Worm (Caenorhabditis elegans) whole organism, late embryonic: ENCODE measurements around the gene bli-6.
"Not testable (repeated sequence)": the region's sequence is repeated elsewhere in the genome, so short reads cannot be mapped to it uniquely, and the experiment has no call there.

Experiments used
- F13H6.1 ChIP-seq: sonication (generic microtip); optimal IDR thresholded peaks from 2 replicates; lab custom pipeline; 2016; ENCODE audit warnings: missing genetic modification characterization, missing compliant biosample characterization
- K02D7.2 ChIP-seq: sonication (generic microtip); optimal IDR thresholded peaks from 2 replicates; lab custom pipeline; 2017; ENCODE audit warnings: mild to moderate bottlenecking, missing genetic modification characterization, missing compliant biosample characterization
- Y22D7AL.16 ChIP-seq: sonication (generic microtip); optimal IDR thresholded peaks from 2 replicates; lab custom pipeline; 2016; ENCODE audit warnings: missing genetic modification characterization, missing compliant biosample characterization
- ahr-1 ChIP-seq: sonication (generic microtip); optimal IDR thresholded peaks from 2 replicates; lab custom pipeline; 2016; ENCODE audit warnings: missing genetic modification characterization, missing compliant biosample characterization
- ceh-22 ChIP-seq: sonication (generic microtip); optimal IDR thresholded peaks from 2 replicates; lab custom pipeline; 2017; ENCODE audit warnings: missing biosample characterization, missing genetic modification characterization
- ceh-31 ChIP-seq: sonication (generic microtip); optimal IDR thresholded peaks from 2 replicates; lab custom pipeline; 2016; ENCODE audit warnings: missing genetic modification characterization, missing compliant biosample characterization
- ceh-34 ChIP-seq: sonication (generic microtip); optimal IDR thresholded peaks from 2 replicates; lab custom pipeline; 2016; ENCODE audit warnings: mild to moderate bottlenecking, missing genetic modification characterization, missing compliant biosample characterization
- ceh-45 ChIP-seq: fragments of 200-800 bp; sonication (Bioruptor generic); IDR thresholded peaks from 2 replicates; pipeline ENCODE4 v1.3.6; 2022; ENCODE audit warnings: missing genetic modification reagents, missing genetic modification characterization, missing compliant biosample characterization
- ceh-48 ChIP-seq: sonication (generic microtip); optimal IDR thresholded peaks from 2 replicates; lab custom pipeline; 2016; ENCODE audit warnings: missing genetic modification characterization, inconsistent platforms, missing compliant biosample characterization
- ceh-9 ChIP-seq: sonication (generic microtip); optimal IDR thresholded peaks from 2 replicates; lab custom pipeline; 2016; ENCODE audit warnings: mild to moderate bottlenecking, missing genetic modification characterization, inconsistent platforms, missing compliant biosample characterization
- dmd-4 ChIP-seq: sonication (generic microtip); optimal IDR thresholded peaks from 2 replicates; lab custom pipeline; 2016; ENCODE audit warnings: borderline replicate concordance, missing genetic modification characterization, missing compliant biosample characterization
- dve-1 ChIP-seq: sonication (generic microtip); optimal IDR thresholded peaks from 2 replicates; lab custom pipeline; 2017; ENCODE audit warnings: antibody characterized with exemption, mild to moderate bottlenecking, missing genetic modification characterization, missing compliant biosample characterization
- elt-2 ChIP-seq: sonication (generic microtip); optimal IDR thresholded peaks from 2 replicates; lab custom pipeline; 2016; ENCODE audit warnings: missing genetic modification reagents, missing genetic modification characterization, missing compliant biosample characterization
- ets-4 ChIP-seq: sonication (generic microtip); optimal IDR thresholded peaks from 2 replicates; lab custom pipeline; 2016; ENCODE audit warnings: missing genetic modification characterization, missing compliant biosample characterization
- eyg-1 ChIP-seq: sonication (generic microtip); optimal IDR thresholded peaks from 2 replicates; lab custom pipeline; 2016; ENCODE audit warnings: missing genotype, missing genetic modification characterization, missing compliant biosample characterization
- fax-1 ChIP-seq: sonication (generic microtip); optimal IDR thresholded peaks from 2 replicates; lab custom pipeline; 2016; ENCODE audit warnings: missing genotype, missing genetic modification characterization, missing compliant biosample characterization
- fkh-10 ChIP-seq: fragments of 150-350 bp; optimal IDR thresholded peaks from 2 replicates; lab custom pipeline; 2014; ENCODE audit warnings: missing biosample characterization, missing genetic modification reagents, missing genetic modification characterization
- hlh-13 ChIP-seq: fragments of 200-800 bp; sonication (Bioruptor generic); optimal IDR thresholded peaks from 2 replicates; lab custom pipeline; 2018; ENCODE audit warnings: mild to moderate bottlenecking, missing genetic modification characterization, missing compliant biosample characterization
- lim-6 ChIP-seq: sonication (generic microtip); optimal IDR thresholded peaks from 2 replicates; lab custom pipeline; 2016; ENCODE audit warnings: missing genetic modification characterization, missing compliant biosample characterization
- madf-2 ChIP-seq: sonication (generic microtip); optimal IDR thresholded peaks from 2 replicates; lab custom pipeline; 2017; ENCODE audit warnings: missing genetic modification characterization, missing compliant biosample characterization
- mec-3 ChIP-seq: sonication (generic microtip); optimal IDR thresholded peaks from 2 replicates; lab custom pipeline; 2016; ENCODE audit warnings: borderline replicate concordance, missing genetic modification characterization, missing compliant biosample characterization
- nhr-232 ChIP-seq: sonication (generic microtip); optimal IDR thresholded peaks from 2 replicates; lab custom pipeline; 2016; ENCODE audit warnings: missing genetic modification characterization, missing compliant biosample characterization
- npax-4 ChIP-seq: sonication (generic microtip); optimal IDR thresholded peaks from 2 replicates; lab custom pipeline; 2016; ENCODE audit warnings: missing genetic modification characterization, missing compliant biosample characterization
- odd-2 ChIP-seq: sonication (generic microtip); optimal IDR thresholded peaks from 2 replicates; lab custom pipeline; 2017; ENCODE audit warnings: antibody characterized with exemption, mild to moderate bottlenecking, missing genetic modification characterization, missing compliant biosample characterization
- pat-9 ChIP-seq: fragments of 200-800 bp; sonication (Bioruptor generic); optimal IDR thresholded peaks from 2 replicates; lab custom pipeline; 2018; ENCODE audit warnings: mild to moderate bottlenecking, missing genetic modification characterization, moderate library complexity, missing compliant biosample characterization
- pha-2 ChIP-seq: sonication (generic microtip); optimal IDR thresholded peaks from 2 replicates; lab custom pipeline; 2017; ENCODE audit warnings: mild to moderate bottlenecking, missing genetic modification characterization, missing compliant biosample characterization
- ref-2 ChIP-seq: sonication (generic microtip); optimal IDR thresholded peaks from 2 replicates; lab custom pipeline; 2016; ENCODE audit warnings: missing genetic modification characterization, missing compliant biosample characterization
- unc-3 ChIP-seq, 2 experiments: fragments of 200-800 bp in 1 of 2; sonication (Bioruptor generic) in 1 of 2; sonication (generic microtip) in 1 of 2; conservative IDR thresholded peaks in 1 of 2; optimal IDR thresholded peaks in 1 of 2; 2 replicates each; pipeline versions ENCODE4 v1.3.6 to Lab custom; 2016 to 2022; ENCODE audit warnings: missing compliant biosample characterization in 2 of 2, missing genetic modification characterization in 2 of 2, missing genetic modification reagents in 1 of 2
- unc-42 ChIP-seq: sonication (generic microtip); optimal IDR thresholded peaks from 2 replicates; lab custom pipeline; 2016; ENCODE audit warnings: missing genotype, missing genetic modification characterization, missing compliant biosample characterization
- unc-86 ChIP-seq: sonication (generic microtip); optimal IDR thresholded peaks from 2 replicates; lab custom pipeline; 2016; ENCODE audit warnings: missing genetic modification characterization, missing compliant biosample characterization
- ztf-16 ChIP-seq: sonication (generic microtip); optimal IDR thresholded peaks from 2 replicates; lab custom pipeline; 2017; ENCODE audit warnings: missing genetic modification characterization, missing compliant biosample characterization

The bli-6 gene

ce11 chrIV:6337353-6337752, 39.5 kb upstream of the bli-6 start, which contains the start of gene ipla-6:
ipla-6 (plus strand) TSS chrIV:6337653.
- TF ChIP-seq elt-2 (tag; lab: Kevin White, UChicago): no peak
- TF ChIP-seq unc-86 (tag; lab: Kevin White, UChicago): no peak
- no peak for TF ChIP-seq pat-9 (tag; lab: Kevin White, UChicago)

ce11 chrIV:6342431-6342830, 34.4 kb upstream of the bli-6 start, which contains the start of gene Y73B6BL.288:
Y73B6BL.288 (minus strand) TSS chrIV:6342531.
- TF ChIP-seq unc-42 (tag; lab: Kevin White, UChicago): no peak
- TF ChIP-seq odd-2 (tag; lab: Kevin White, UChicago): no peak

ce11 chrIV:6342876-6343275, 34.0 kb upstream of the bli-6 start, which contains the start of gene Y73B6BL.14:
Y73B6BL.14 (minus strand) TSS chrIV:6342976.
- TF ChIP-seq ahr-1 (tag; lab: Kevin White, UChicago) (no peak), F13H6.1 (tag; lab: Kevin White, UChicago) (no peak), ceh-45 (GFP tag; lab: Robert Waterston, UW) (no peak), dmd-4 (tag; lab: Kevin White, UChicago) (no peak), ceh-48 (tag; lab: Kevin White, UChicago) (no peak), ceh-34 (tag; lab: Kevin White, UChicago) (no peak), unc-3 (GFP tag; conservative IDR thresholded peaks at IDR 0.05; lab: Robert Waterston, UW) (no peak), unc-3 (tag; optimal IDR thresholded peaks at IDR 0.05; lab: Kevin White, UChicago) (no peak), madf-2 (tag; lab: Kevin White, UChicago) (no peak), ceh-9 (tag; lab: Kevin White, UChicago) (no peak), Y22D7AL.16 (tag; lab: Kevin White, UChicago) (no peak)

ce11 chrIV:6347213-6347612, 29.7 kb upstream of the bli-6 start, which contains the start of gene Y73B6BL.289:
Y73B6BL.289 (plus strand) TSS chrIV:6347513.
- not testable (repeated sequence) for TF ChIP-seq npax-4, ref-2, fax-1 (tag; lab: Kevin White, UChicago)

ce11 chrIV:6361668-6362067, 15.2 kb upstream of the bli-6 start, which contains the start of gene Y73B6BL.47:
Y73B6BL.47 (plus strand) TSS chrIV:6361968.
- TF ChIP-seq unc-42 (tag; lab: Kevin White, UChicago): peak; percentile 13
- no peak for TF ChIP-seq ets-4 (tag; lab: Kevin White, UChicago)

ce11 chrIV:6363604-6364003, 13.3 kb upstream of the bli-6 start:
- peak; percentile 90 for TF ChIP-seq unc-42 (tag; lab: Kevin White, UChicago)
- no peak for TF ChIP-seq hlh-13

- no peak for TF ChIP-seq ceh-22
- no peak for TF ChIP-seq eyg-1
- no peak for TF ChIP-seq F13H6.1 (tag; lab: Kevin White, UChicago)
- no peak for TF ChIP-seq nhr-232 (tag; lab: Kevin White, UChicago)
- no peak for TF ChIP-seq ceh-48 (tag; lab: Kevin White, UChicago)
- TF ChIP-seq mec-3 (tag; lab: Kevin White, UChicago): no peak
- TF ChIP-seq pha-2 (tag; lab: Kevin White, UChicago): no peak
- TF ChIP-seq ets-4 (tag; lab: Kevin White, UChicago): no peak
- no peak for TF ChIP-seq ztf-16 (tag; lab: Kevin White, UChicago)
- no peak for TF ChIP-seq ceh-31 (tag; lab: Kevin White, UChicago)
- TF ChIP-seq pat-9 (tag; lab: Kevin White, UChicago): no peak
- TF ChIP-seq unc-42 (tag; lab: Kevin White, UChicago): no peak
- TF ChIP-seq Y22D7AL.16 (tag; lab: Kevin White, UChicago): no peak
- TF ChIP-seq K02D7.2: no peak
- TF ChIP-seq dve-1 (tag; lab: Kevin White, UChicago): no peak
- TF ChIP-seq ceh-45 (GFP tag; lab: Robert Waterston, UW): no peak
- TF ChIP-seq lim-6: no peak
- TF ChIP-seq ahr-1 (tag; lab: Kevin White, UChicago): no peak
- TF ChIP-seq fkh-10: no peak
Observed at ce11 chrIV:6365045-6365444, 11.8 kb upstream of the bli-6 start, which contains the start of gene Y73B6BL.270. Y73B6BL.270 (plus strand) TSS chrIV:6365345.
